Fruit fly (Drosophila melanogaster) whole organism, embryonic: ENCODE results near the gene Ipo9.

Source experiments
- Awh ChIP-seq: fragments of 200-800 bp; sonication (Bioruptor generic); IDR thresholded peaks from 2 replicates; pipeline ENCODE4, ENCODE4 v1.3.6; 2022; ENCODE audit warnings: missing biosample characterization, missing genetic modification characterization
- Bdp1 ChIP-seq: fragments of 200-800 bp; sonication (Bioruptor generic); optimal IDR thresholded peaks from 3 replicates; lab custom pipeline; 2016; ENCODE audit warnings: missing biosample characterization, missing genetic modification characterization
- Blimp-1 ChIP-seq: fragments of 200-800 bp; sonication (Bioruptor generic); optimal IDR thresholded peaks from 3 replicates; lab custom pipeline; 2018; ENCODE audit warnings: missing biosample characterization, missing genetic modification characterization, mild to moderate bottlenecking, moderate library complexity, missing genetic modification reagents
- CG10209 ChIP-seq: fragments of 200-800 bp; sonication (Bioruptor generic); optimal IDR thresholded peaks from 3 replicates; lab custom pipeline; 2017; ENCODE audit warnings: missing biosample characterization, mild to moderate bottlenecking, missing genetic modification characterization, missing genetic modification reagents
- CG1024 ChIP-seq: fragments of 200-800 bp; sonication (Bioruptor generic); IDR thresholded peaks from 2 replicates; pipeline ENCODE4 v1.3.6; 2022; ENCODE audit warnings: missing biosample characterization, missing genetic modification characterization
- CG12104 ChIP-seq: fragments of 200-800 bp; sonication (Bioruptor generic); optimal IDR thresholded peaks from 3 replicates; lab custom pipeline; 2016; ENCODE audit warnings: missing biosample characterization, missing genetic modification characterization
- CG14441 ChIP-seq: fragments of 200-800 bp; sonication (Bioruptor generic); IDR thresholded peaks from 2 replicates; pipeline ENCODE4 v1.3.6; 2022; ENCODE audit warnings: missing biosample characterization, missing genetic modification characterization
- CG2712 ChIP-seq: fragments of 200-800 bp; optimal IDR thresholded peaks from 3 replicates; lab custom pipeline; 2019; ENCODE audit warnings: missing biosample characterization, mild to moderate bottlenecking, missing genetic modification characterization, moderate library complexity
- CG2889 ChIP-seq: fragments of 200-800 bp; sonication (Bioruptor generic); IDR thresholded peaks from 3 replicates; pipeline ENCODE4 v1.3.6; 2022; ENCODE audit warnings: missing biosample characterization, missing genetic modification characterization
- CG3065 ChIP-seq: fragments of 200-800 bp; sonication (Bioruptor generic); optimal IDR thresholded peaks from 2 replicates; lab custom pipeline; 2016; ENCODE audit warnings: missing biosample characterization, missing genetic modification characterization
- CG34224 ChIP-seq: fragments of 200-800 bp; sonication (Bioruptor generic); IDR thresholded peaks from 3 replicates; pipeline ENCODE4 v1.3.6; 2022; ENCODE audit warnings: missing biosample characterization, missing genetic modification characterization; ENCODE audit not compliant: partially characterized antibody
- CG5180 ChIP-seq: fragments of 200-800 bp; sonication (Bioruptor generic); optimal IDR thresholded peaks from 3 replicates; lab custom pipeline; 2017; ENCODE audit warnings: missing biosample characterization, missing genetic modification characterization, mild to moderate bottlenecking, moderate library complexity, missing genetic modification reagents
- CG7928 ChIP-seq: fragments of 200-800 bp; sonication (Bioruptor generic); optimal IDR thresholded peaks from 2 replicates; lab custom pipeline; 2017; ENCODE audit warnings: missing biosample characterization, mild to moderate bottlenecking, missing genetic modification characterization
- CG8089 ChIP-seq: fragments of 200-800 bp; sonication (Bioruptor generic); optimal IDR thresholded peaks from 3 replicates; lab custom pipeline; 2016; ENCODE audit warnings: missing biosample characterization, missing genetic modification characterization
- CG9727 ChIP-seq: fragments of 200-800 bp; sonication (Bioruptor generic); optimal IDR thresholded peaks from 3 replicates; lab custom pipeline; 2017; ENCODE audit warnings: missing biosample characterization, mild to moderate bottlenecking, missing genetic modification characterization
- CHES-1-like ChIP-seq: fragments of 200-800 bp; sonication (Bioruptor generic); optimal IDR thresholded peaks from 2 replicates; lab custom pipeline; 2016; ENCODE audit warnings: missing biosample characterization, missing genetic modification characterization
- Deaf1 ChIP-seq: fragments of 200-800 bp; optimal IDR thresholded peaks from 3 replicates; lab custom pipeline; 2019; ENCODE audit warnings: missing biosample characterization, mild to moderate bottlenecking, missing genetic modification characterization, moderate library complexity
- GATAe ChIP-seq: fragments of 200-800 bp; sonication (Bioruptor generic); conservative IDR thresholded peaks from 2 replicates; pipeline ENCODE4 v1.3.6; 2022; ENCODE audit warnings: missing biosample characterization, missing genetic modification characterization
- HLH4C ChIP-seq: fragments of 200-800 bp; sonication (Bioruptor generic); IDR thresholded peaks from 3 replicates; pipeline ENCODE4 v1.3.6; 2022; ENCODE audit warnings: missing biosample characterization, missing genetic modification characterization; ENCODE audit not compliant: partially characterized antibody
- Hey ChIP-seq: fragments of 200-800 bp; sonication (Bioruptor generic); optimal IDR thresholded peaks from 3 replicates; lab custom pipeline; 2018; ENCODE audit warnings: missing biosample characterization, mild to moderate bottlenecking, missing genetic modification characterization
- HmgD ChIP-seq: fragments of 200-800 bp; sonication (Bioruptor generic); optimal IDR thresholded peaks from 3 replicates; lab custom pipeline; 2016; ENCODE audit warnings: missing biosample characterization, missing genetic modification characterization
- Hr39 ChIP-seq: fragments of >200 bp; optimal IDR thresholded peaks from 2 replicates; lab custom pipeline; 2017
- Jarid2 ChIP-seq: fragments of 200-800 bp; sonication (Bioruptor generic); optimal IDR thresholded peaks from 3 replicates; lab custom pipeline; 2017; ENCODE audit warnings: mild to moderate bottlenecking, missing biosample characterization, missing genetic modification reagents, missing genetic modification characterization
- MESR4 ChIP-seq: fragments of 200-800 bp; sonication (Bioruptor generic); optimal IDR thresholded peaks from 2 replicates; lab custom pipeline; 2018; ENCODE audit warnings: missing biosample characterization, mild to moderate bottlenecking, missing genetic modification characterization, moderate library complexity
- Oli ChIP-seq: fragments of 200-800 bp; sonication (Bioruptor generic); optimal IDR thresholded peaks from 2 replicates; lab custom pipeline; 2018; ENCODE audit warnings: missing biosample characterization, mild to moderate bottlenecking, missing genetic modification characterization, moderate library complexity
- Pdp1 ChIP-seq, 2 experiments: fragments of 200-800 bp; sonication (Bioruptor generic); optimal IDR thresholded peaks; 3 replicates each; lab custom pipeline; 2016; ENCODE audit warnings: missing biosample characterization in 2 of 2, missing genetic modification characterization in 2 of 2, mild to moderate bottlenecking in 1 of 2, moderate library complexity in 1 of 2
- abd-A ChIP-seq: fragments of 200-800 bp; sonication (Bioruptor generic); optimal IDR thresholded peaks from 3 replicates; lab custom pipeline; 2019; ENCODE audit warnings: missing biosample characterization, mild to moderate bottlenecking, missing genetic modification characterization, moderate library complexity
- aop ChIP-seq: fragments of 200-800 bp; sonication (Bioruptor generic); IDR thresholded peaks from 2 replicates; pipeline ENCODE4 v1.3.6; 2022; ENCODE audit warnings: missing biosample characterization, missing genetic modification characterization
- crp ChIP-seq, 2 experiments: fragments of 200-800 bp; sonication (Bioruptor generic); optimal IDR thresholded peaks; 2 replicates in 1 of 2; 3 replicates in 1 of 2; lab custom pipeline; 2017; ENCODE audit warnings: missing biosample characterization in 2 of 2, missing genetic modification characterization in 2 of 2, mild to moderate bottlenecking in 1 of 2, moderate library complexity in 1 of 2
- disco-r ChIP-seq: fragments of 200-800 bp; sonication (Bioruptor generic); optimal IDR thresholded peaks from 2 replicates; lab custom pipeline; 2016; ENCODE audit warnings: missing biosample characterization, missing genetic modification characterization
- ewg ChIP-seq: fragments of 200-800 bp; sonication (Bioruptor generic); optimal IDR thresholded peaks from 3 replicates; lab custom pipeline; 2017; ENCODE audit warnings: mild to moderate bottlenecking, missing biosample characterization, missing genetic modification reagents, missing genetic modification characterization
- fd3F ChIP-seq: fragments of 200-800 bp; sonication (Bioruptor generic); optimal IDR thresholded peaks from 2 replicates; lab custom pipeline; 2018; ENCODE audit warnings: missing biosample characterization, mild to moderate bottlenecking, missing genetic modification characterization, moderate library complexity
- fu2 ChIP-seq: fragments of 200-800 bp; sonication (Bioruptor generic); optimal IDR thresholded peaks from 2 replicates; lab custom pipeline; 2016; ENCODE audit warnings: missing biosample characterization, missing genetic modification characterization
- gfzf ChIP-seq: fragments of 200-800 bp; sonication (Bioruptor generic); optimal IDR thresholded peaks from 2 replicates; lab custom pipeline; 2016; ENCODE audit warnings: missing biosample characterization, mild to moderate bottlenecking, missing genetic modification characterization, moderate library complexity
- gsb-n ChIP-seq: fragments of 200-800 bp; sonication (Bioruptor generic); optimal IDR thresholded peaks from 3 replicates; lab custom pipeline; 2018; ENCODE audit warnings: missing biosample characterization, mild to moderate bottlenecking, missing genetic modification characterization
- h ChIP-seq: fragments of >200 bp; optimal IDR thresholded peaks from 2 replicates; lab custom pipeline; 2017
- her ChIP-seq: fragments of 200-800 bp; sonication (Bioruptor generic); optimal IDR thresholded peaks from 2 replicates; lab custom pipeline; 2016; ENCODE audit warnings: missing biosample characterization, missing genetic modification characterization
- ken ChIP-seq: fragments of 200-800 bp; sonication (Bioruptor generic); IDR thresholded peaks from 3 replicates; pipeline ENCODE4 v1.3.6; 2022; ENCODE audit warnings: missing biosample characterization, missing genetic modification characterization
- knrl ChIP-seq: fragments of 200-800 bp; sonication (Bioruptor generic); IDR thresholded peaks from 3 replicates; pipeline ENCODE4 v1.3.6; 2022; ENCODE audit warnings: missing biosample characterization, missing genetic modification characterization; ENCODE audit not compliant: partially characterized antibody
- phol ChIP-seq: fragments of 200-800 bp; sonication (Bioruptor generic); optimal IDR thresholded peaks from 3 replicates; lab custom pipeline; 2018; ENCODE audit warnings: missing biosample characterization, mild to moderate bottlenecking, missing genetic modification characterization, moderate library complexity
- psq ChIP-seq: fragments of 200-800 bp; sonication (Bioruptor generic); optimal IDR thresholded peaks from 2 replicates; lab custom pipeline; 2017; ENCODE audit warnings: missing biosample characterization, missing genetic modification characterization
- sc ChIP-seq, 3 experiments: fragments of >200 bp in 2 of 3; fragments of 200-800 bp in 1 of 3; sonication (Bioruptor generic) in 1 of 3; optimal IDR thresholded peaks; 2 replicates in 2 of 3; 3 replicates in 1 of 3; lab custom pipeline; 2017; ENCODE audit warnings: mild to moderate bottlenecking in 1 of 3, missing biosample characterization in 1 of 3, missing genetic modification characterization in 1 of 3, missing genetic modification reagents in 1 of 3
- sna ChIP-seq: fragments of 200-800 bp; sonication (Bioruptor generic); IDR thresholded peaks from 2 replicates; pipeline ENCODE4 v1.3.6; 2022; ENCODE audit warnings: missing biosample characterization, missing genetic modification characterization; ENCODE audit not compliant: partially characterized antibody
- tll ChIP-seq, 2 experiments: fragments of 200-800 bp in 1 of 2; fragments of >200 bp in 1 of 2; sonication (Bioruptor generic) in 1 of 2; optimal IDR thresholded peaks; 2 replicates each; lab custom pipeline; 2017 to 2019; ENCODE audit warnings: missing biosample characterization in 2 of 2, missing genetic modification characterization in 2 of 2, mild to moderate bottlenecking in 1 of 2, moderate library complexity in 1 of 2
- trem ChIP-seq: fragments of 200-800 bp; optimal IDR thresholded peaks from 3 replicates; lab custom pipeline; 2019; ENCODE audit warnings: missing biosample characterization, mild to moderate bottlenecking, missing genetic modification characterization, moderate library complexity
- ttk ChIP-seq: fragments of 200-800 bp; sonication (Bioruptor generic); IDR thresholded peaks from 2 replicates; pipeline ENCODE4 v2.1.2; 2022; ENCODE audit warnings: missing biosample characterization, missing genetic modification characterization
- unpg ChIP-seq: fragments of 200-800 bp; sonication (Bioruptor generic); optimal IDR thresholded peaks from 3 replicates; lab custom pipeline; 2018; ENCODE audit warnings: missing biosample characterization, mild to moderate bottlenecking, missing genetic modification characterization, moderate library complexity
- wek ChIP-seq: fragments of 200-800 bp; sonication (Bioruptor generic); optimal IDR thresholded peaks from 3 replicates; lab custom pipeline; 2018; ENCODE audit warnings: missing biosample characterization, mild to moderate bottlenecking, missing genetic modification characterization, moderate library complexity
- zen ChIP-seq: fragments of 200-800 bp; sonication (Bioruptor generic); optimal IDR thresholded peaks from 3 replicates; lab custom pipeline; 2018; ENCODE audit warnings: missing biosample characterization, mild to moderate bottlenecking, missing genetic modification characterization, moderate library complexity
- zen2 ChIP-seq: fragments of 200-800 bp; sonication (Bioruptor generic); IDR thresholded peaks from 3 replicates; pipeline ENCODE4 v1.3.6; 2022; ENCODE audit warnings: missing biosample characterization, missing genetic modification characterization; ENCODE audit not compliant: partially characterized antibody

Ipo9 gene

dm6 chr3R:11407733-11408134 lies 4.6 kb upstream of the Ipo9 start, which contains the start of gene mRpL40 (continued):
- TF ChIP-seq CG8089 (GFP tag; lab: Kevin White, UChicago) (no peak), Hr39 (lab: Kevin White, UChicago) (no peak), CG3065 (no peak), ewg (GFP tag; lab: Kevin White, UChicago) (no peak), sc (optimal IDR thresholded peaks at IDR 0.05; lab: Kevin White, UChicago) (no peak), sc (GFP tag; optimal IDR thresholded peaks at IDR 0.05; lab: Kevin White, UChicago) (no peak), fd3F (no peak), aop (GFP tag; lab: Robert Waterston, UW) (no peak), tll (GFP tag; optimal IDR thresholded peaks at IDR 0.05; lab: Kevin White, UChicago) (no peak), CG2712 (tag; lab: Kevin White, UChicago) (peak; percentile 2), zen (tag; lab: Kevin White, UChicago) (no peak), knrl (no peak), Blimp-1 (GFP tag; lab: Kevin White, UChicago) (no peak), crp (GFP tag; optimal IDR thresholded peaks at IDR 0.05; lab: Kevin White, UChicago) (peak; percentile 60 to 91), disco-r (no peak), Oli (tag; lab: Kevin White, UChicago) (no peak), h (lab: Kevin White, UChicago) (no peak), ken (GFP tag; lab: Robert Waterston, UW) (no peak), Deaf1 (tag; lab: Kevin White, UChicago) (no peak), Bdp1 (no peak), Hey (tag; lab: Kevin White, UChicago) (no peak), CG12104 (GFP tag; lab: Kevin White, UChicago) (no peak), gsb-n (tag; lab: Kevin White, UChicago) (no peak), sna (GFP tag; lab: Robert Waterston, UW) (peak; percentile 42; the same call in 1 of the 2 replicates), unpg (no peak), gfzf (GFP tag; lab: Kevin White, UChicago) (peak; percentile 46), HLH4C (peak; percentile 47; the same call in 1 of the 3 replicates), wek (no peak), CG34224 (peak; percentile 69), ttk (GFP tag; lab: Robert Waterston, UW) (no peak), CHES-1-like (GFP tag; lab: Kevin White, UChicago) (no peak), CG2889 (GFP tag; lab: Robert Waterston, UW) (no peak), CG14441 (GFP tag; lab: Robert Waterston, UW) (no peak), zen2 (GFP tag; lab: Robert Waterston, UW) (peak; percentile 26; the same call in 2 of the 3 replicates), Jarid2 (GFP tag; lab: Kevin White, UChicago) (no peak), CG5180 (no peak), GATAe (GFP tag; lab: Robert Waterston, UW) (no peak), her (no peak), abd-A (tag; lab: Kevin White, UChicago) (no peak), phol (tag; lab: Kevin White, UChicago) (no peak), CG10209 (GFP tag; lab: Kevin White, UChicago) (no peak), HmgD (GFP tag; lab: Kevin White, UChicago) (no peak), CG1024 (no peak), trem (tag; lab: Kevin White, UChicago) (peak; percentile 43), psq (GFP tag; lab: Kevin White, UChicago) (no peak), Pdp1 (GFP tag; optimal IDR thresholded peaks at IDR 0.05; lab: Kevin White, UChicago) (peak in 1 of 2 experiments; percentile 98), fu2 (GFP tag; lab: Kevin White, UChicago) (no peak), CG9727 (GFP tag; lab: Kevin White, UChicago) (no peak), CG7928 (no peak), MESR4 (GFP tag; lab: Kevin White, UChicago) (peak; percentile 74), Awh (no peak)
